Worm (Caenorhabditis elegans): Measurements from ENCODE around the gene pkc-3.

pkc-3 gene

DNA sequence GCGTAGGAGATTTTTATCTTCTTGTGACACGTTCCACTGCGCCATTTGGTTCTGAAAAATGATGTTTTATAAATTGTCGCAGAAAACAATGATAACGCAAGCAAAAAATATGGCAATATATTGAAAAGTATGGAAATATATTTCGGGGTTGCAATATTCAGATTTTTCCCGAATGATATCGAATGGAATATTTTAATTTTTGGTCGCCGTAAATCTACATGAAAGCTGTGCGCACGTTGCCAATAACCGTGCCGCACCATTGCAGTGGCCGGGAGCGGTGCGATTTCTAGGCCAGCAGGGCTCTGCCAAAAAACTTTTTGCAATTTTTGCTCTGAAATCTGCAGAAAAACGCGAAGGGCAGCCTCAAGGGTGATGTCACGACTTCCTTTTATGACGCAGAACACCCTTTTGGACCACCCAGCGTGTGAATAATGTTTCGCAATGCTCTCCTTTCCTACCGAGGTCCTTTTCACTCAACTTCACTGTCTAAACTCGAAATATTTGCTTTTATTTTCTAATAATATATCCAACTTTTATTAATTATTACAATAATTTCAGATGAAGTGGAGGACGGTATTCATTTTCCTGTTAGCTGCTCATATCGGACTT is 21.6 kb upstream of the pkc-3 start, which contains the start of the genes F09E5.11 and bmy-1 (continued):
- TF ChIP-seq sea-2 (GFP tag; optimal IDR thresholded peaks at IDR 0.05): no peak
- peak; percentile 71 for TF ChIP-seq lsy-12 (tag; optimal IDR thresholded peaks at IDR 0.05)
- TF ChIP-seq hmg-11 (tag; optimal IDR thresholded peaks at IDR 0.05): peak; percentile 70
- TF ChIP-seq skn-1 (tag; optimal IDR thresholded peaks at IDR 0.05): peak; percentile 40
- TF ChIP-seq fkh-2 (tag; optimal IDR thresholded peaks at IDR 0.05): no peak
- no peak for TF ChIP-seq ztf-11 (tag; optimal IDR thresholded peaks at IDR 0.05)
- no peak for TF ChIP-seq unc-39 (tag; optimal IDR thresholded peaks at IDR 0.05)
- TF ChIP-seq pqm-1 (tag; optimal IDR thresholded peaks at IDR 0.05): peak; percentile 39
- TF ChIP-seq tbx-2 (tag; optimal IDR thresholded peaks at IDR 0.05): peak; percentile 17

DNA sequence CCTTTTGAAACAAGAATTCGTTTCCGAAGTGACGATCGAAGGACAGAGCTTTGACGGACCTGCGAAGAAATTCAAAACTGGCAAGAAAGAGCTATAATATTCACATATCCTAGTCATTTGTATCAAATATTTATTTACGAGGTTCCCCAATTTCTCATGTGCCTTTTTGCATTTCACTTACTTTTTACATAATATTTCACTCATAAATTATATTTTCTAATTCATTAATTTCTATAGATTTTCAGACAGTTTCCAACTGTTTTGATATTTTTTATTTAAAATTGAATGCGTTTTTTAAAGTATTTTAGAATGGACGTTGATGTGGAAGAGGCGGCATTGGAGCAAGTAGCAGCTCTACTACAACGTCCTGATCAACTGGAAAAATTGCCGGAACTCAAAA is 20.6 kb upstream of the pkc-3 start, which contains the start of gene sec-6:
sec-6 (plus strand) TSS at position 301 of the 400 bp plus-strand sequence.
- TF ChIP-seq lin-39 (tag; optimal IDR thresholded peaks at IDR 0.05) (no peak), nhr-67 (tag; optimal IDR thresholded peaks at IDR 0.05) (no peak), ceh-16 (tag; optimal IDR thresholded peaks at IDR 0.05) (no peak), jun-1 (tag; optimal IDR thresholded peaks at IDR 0.05) (no peak), nhr-76 (tag; optimal IDR thresholded peaks at IDR 0.05) (no peak), elt-2 (tag; optimal IDR thresholded peaks at IDR 0.05) (no peak), nhr-11 (tag; optimal IDR thresholded peaks at IDR 0.05) (no peak), elt-1 (tag; optimal IDR thresholded peaks at IDR 0.05) (no peak), skn-1 (tag; optimal IDR thresholded peaks at IDR 0.05) (no peak), fos-1 (tag; optimal IDR thresholded peaks at IDR 0.05) (no peak), daf-12 (tag; optimal IDR thresholded peaks at IDR 0.05) (no peak), egl-5 (tag; optimal IDR thresholded peaks at IDR 0.05) (no peak)

DNA sequence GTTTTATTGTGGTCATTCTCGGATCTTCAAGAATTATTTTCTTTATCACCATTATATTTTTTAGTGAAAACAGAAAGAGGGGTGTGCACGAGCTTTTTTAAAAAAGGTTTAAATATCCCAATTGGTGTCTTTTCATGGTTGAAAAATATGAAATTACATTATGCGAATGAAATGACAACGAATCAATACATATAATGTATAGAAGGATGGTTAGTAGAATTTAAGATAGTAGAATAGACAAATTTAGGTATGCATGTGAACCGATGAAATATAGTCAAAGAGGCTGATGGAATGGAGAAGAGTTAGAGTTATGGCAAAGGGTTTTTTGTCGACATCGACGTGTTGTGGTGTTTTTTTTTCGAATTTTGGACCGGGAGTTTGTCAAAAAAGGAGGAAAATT is 15.3 kb upstream of the pkc-3 start:
- TF ChIP-seq snpc-4 (tag; optimal IDR thresholded peaks at IDR 0.05): no peak
- TF ChIP-seq ZK546.5 (tag; optimal IDR thresholded peaks at IDR 0.05): no peak
- TF ChIP-seq ceh-16 (tag; optimal IDR thresholded peaks at IDR 0.05): no peak
- TF ChIP-seq lsy-12 (tag; optimal IDR thresholded peaks at IDR 0.05): no peak
- no peak for TF ChIP-seq jun-1 (tag; optimal IDR thresholded peaks at IDR 0.05)
- TF ChIP-seq ceh-28 (tag; optimal IDR thresholded peaks at IDR 0.05): no peak
- TF ChIP-seq elt-2 (tag; optimal IDR thresholded peaks at IDR 0.05): no peak
- no peak for TF ChIP-seq ceh-82 (tag; optimal IDR thresholded peaks at IDR 0.05)
- TF ChIP-seq unc-39 (tag; optimal IDR thresholded peaks at IDR 0.05): no peak
- TF ChIP-seq nhr-43 (tag; optimal IDR thresholded peaks at IDR 0.05; ENCODE audit: poor library complexity, severe bottlenecking): no peak
- no peak for TF ChIP-seq unc-62 (GFP tag; optimal IDR thresholded peaks at IDR 0.05)
- no peak for TF ChIP-seq fkh-2 (tag; optimal IDR thresholded peaks at IDR 0.05)
- no peak for TF ChIP-seq nhr-25 (tag; optimal IDR thresholded peaks at IDR 0.05)
- TF ChIP-seq lin-39 (tag; optimal IDR thresholded peaks at IDR 0.05): no peak
- no peak for TF ChIP-seq ceh-9 (tag; optimal IDR thresholded peaks at IDR 0.05)
- no peak for TF ChIP-seq eor-1 (tag; optimal IDR thresholded peaks at IDR 0.05)
- TF ChIP-seq nhr-237 (tag; optimal IDR thresholded peaks at IDR 0.05): no peak
- no peak for TF ChIP-seq nhr-67 (tag; optimal IDR thresholded peaks at IDR 0.05)
- no peak for TF ChIP-seq pha-4 (tag; optimal IDR thresholded peaks at IDR 0.05)
- no peak for TF ChIP-seq tbx-2 (tag; optimal IDR thresholded peaks at IDR 0.05)

DNA sequence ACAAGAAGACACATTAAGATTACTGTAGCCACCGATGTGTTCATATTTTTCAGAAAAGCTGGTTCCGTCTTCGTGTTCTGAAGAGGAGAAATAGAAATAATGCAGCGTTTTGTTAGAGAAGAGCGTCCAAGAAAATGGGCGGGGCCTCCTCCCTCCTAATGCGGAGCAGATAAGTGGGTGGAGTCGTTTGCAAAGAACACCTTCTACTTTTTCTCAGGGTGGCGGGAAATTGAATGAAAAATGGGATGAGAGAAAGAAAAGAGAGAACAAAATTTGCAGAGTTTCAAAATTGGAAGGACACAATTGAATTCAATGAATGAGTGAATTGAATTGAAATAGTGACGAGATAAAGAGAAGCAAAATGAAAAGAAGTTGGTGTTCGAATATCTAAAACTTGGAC is 14.2 kb upstream of the pkc-3 start, which contains the start of gene F09E5.16:
F09E5.16 (minus strand) TSS at position 101 of the 400 bp plus-strand sequence.
- TF ChIP-seq fkh-10 (GFP tag; optimal IDR thresholded peaks at IDR 0.05): no peak
- TF ChIP-seq elt-3 (tag; optimal IDR thresholded peaks at IDR 0.05): no peak
- TF ChIP-seq nhr-28 (tag; optimal IDR thresholded peaks at IDR 0.05): no peak
- no peak for TF ChIP-seq R02D3.7 (tag; optimal IDR thresholded peaks at IDR 0.05)
- no peak for TF ChIP-seq daf-12 (tag; optimal IDR thresholded peaks at IDR 0.05)
- no peak for TF ChIP-seq hmg-11 (tag; optimal IDR thresholded peaks at IDR 0.05)
- no peak for TF ChIP-seq pha-4 (tag; optimal IDR thresholded peaks at IDR 0.05)
- no peak for TF ChIP-seq nhr-12 (tag; optimal IDR thresholded peaks at IDR 0.05)
- TF ChIP-seq lin-39 (tag; optimal IDR thresholded peaks at IDR 0.05): no peak
- TF ChIP-seq lin-15B (tag; optimal IDR thresholded peaks at IDR 0.05): no peak
- TF ChIP-seq egl-5 (tag; optimal IDR thresholded peaks at IDR 0.05): no peak
- TF ChIP-seq nhr-43 (tag; optimal IDR thresholded peaks at IDR 0.05; ENCODE audit: poor library complexity, severe bottlenecking): no peak
